Worm (Caenorhabditis elegans): Measurements from ENCODE around the gene rpl-16.

ce11 chrIII:3499850-3500249 is 3.6 kb downstream of the rpl-16 start:
- TF ChIP-seq unc-62 (GFP tag; optimal IDR thresholded peaks at IDR 0.05) (no peak), lin-14 (GFP tag; optimal IDR thresholded peaks at IDR 0.05) (no peak), C34B4.2 (tag; optimal IDR thresholded peaks at IDR 0.05) (no peak), ceh-63 (GFP tag; optimal IDR thresholded peaks at IDR 0.05) (peak; percentile 20), unc-98 (GFP tag; IDR thresholded peaks at IDR 0.05) (peak; percentile 78), fos-1 (tag; optimal IDR thresholded peaks at IDR 0.05) (no peak), irx-1 (tag; optimal IDR thresholded peaks at IDR 0.05) (no peak), nhr-71 (tag; optimal IDR thresholded peaks at IDR 0.05) (peak; percentile 33)
